Worm (Caenorhabditis elegans): ENCODE measurements around the gene D1005.10.

ce11 chrX:1487096-1487495, 1.1 kb upstream of the D1005.10 start:
- TF ChIP-seq ceh-9 (tag; optimal IDR thresholded peaks at IDR 0.05) (no peak), fkh-10 (GFP tag; optimal IDR thresholded peaks at IDR 0.05) (no peak), fkh-2 (tag; optimal IDR thresholded peaks at IDR 0.05) (no peak), ceh-16 (tag; optimal IDR thresholded peaks at IDR 0.05) (no peak), lin-39 (tag; optimal IDR thresholded peaks at IDR 0.05) (no peak), pha-4 (tag; optimal IDR thresholded peaks at IDR 0.05) (no peak), nhr-28 (tag; optimal IDR thresholded peaks at IDR 0.05) (no peak), mml-1 (tag; optimal IDR thresholded peaks at IDR 0.05) (no peak)
